Fruit fly (Drosophila melanogaster) Kc167 (cell line): Measurements from ENCODE around the gene CG15414.

Experiments
- Myc ChIP-seq: fragments of >200 bp; optimal IDR thresholded peaks from 2 replicates; lab custom pipeline; 2017; ENCODE audit warnings: missing external identifiers
- Sin3A ChIP-seq: fragments of >200 bp; optimal IDR thresholded peaks from 2 replicates; lab custom pipeline; 2018; ENCODE audit warnings: missing external identifiers
- h ChIP-seq: fragments of >200 bp; optimal IDR thresholded peaks from 3 replicates; lab custom pipeline; 2018; ENCODE audit warnings: missing external identifiers
- insv ChIP-seq: fragments of >200 bp; optimal IDR thresholded peaks from 3 replicates; lab custom pipeline; 2018; ENCODE audit warnings: missing external identifiers
- psq ChIP-seq: fragments of >200 bp; optimal IDR thresholded peaks from 2 replicates; lab custom pipeline; 2017; ENCODE audit warnings: missing external identifiers
- ttk ChIP-seq: sonication (Bioruptor generic); optimal IDR thresholded peaks from 2 replicates; lab custom pipeline; 2017; ENCODE audit warnings: missing external identifiers

The CG15414 gene

DNA sequence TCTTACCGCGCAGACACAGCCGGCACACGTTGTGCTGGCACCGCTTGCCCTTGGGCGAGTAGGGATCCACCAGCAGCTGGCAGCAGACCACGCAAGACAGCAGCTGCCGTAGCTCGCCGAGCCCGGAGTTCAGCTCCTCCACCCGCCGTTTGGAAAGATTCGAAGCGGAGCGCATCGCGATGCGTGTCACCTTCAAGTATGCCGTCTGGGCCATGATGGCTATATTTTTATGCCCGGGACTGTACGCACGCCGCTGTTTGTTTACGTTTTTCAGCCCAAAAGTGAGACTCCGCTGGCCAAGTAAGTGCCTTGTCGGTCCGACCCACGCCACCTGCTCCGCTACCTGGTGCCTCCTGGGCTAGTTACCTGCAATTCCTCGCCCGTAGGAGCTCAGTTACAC, 25.4 kb downstream of the CG15414 start:
- TF ChIP-seq psq (lab: Kevin White, UChicago) (no peak), Sin3A (lab: Kevin White, UChicago) (no peak), Myc (no peak), insv (lab: Kevin White, UChicago) (no peak), ttk (lab: Kevin White, UChicago) (no peak), h (lab: Kevin White, UChicago) (no peak)

dm6 chr2L:3461760-3462159, 29.1 kb downstream of the CG15414 start, which contains the start of gene CG3246:
Gene CG3246 (minus strand): TSS chr2L:3461952.
- no peak for TF ChIP-seq ttk (lab: Kevin White, UChicago)

DNA sequence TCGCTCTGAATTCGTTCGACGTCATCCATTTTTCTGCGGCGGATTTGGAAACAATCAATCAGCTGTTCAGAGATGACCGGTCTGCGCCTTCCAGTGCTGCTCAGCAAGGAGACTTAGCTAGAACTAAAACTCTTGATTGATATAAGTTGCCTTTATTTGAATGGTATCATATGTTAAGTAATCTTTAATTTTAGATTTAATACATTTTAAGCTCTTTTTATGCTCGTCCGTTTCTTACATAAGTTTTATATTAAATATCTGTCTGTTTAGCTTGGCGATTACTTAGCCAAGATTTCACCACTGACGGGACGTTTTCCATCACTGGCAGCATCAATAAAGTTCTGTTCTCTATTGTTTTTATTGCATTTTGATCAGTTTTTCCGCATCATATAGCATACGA, 33.9 kb downstream of the CG15414 start, which contains the start of the genes Cog3 and Sec5:
Gene Cog3, minus strand, starts transcription at position 58 of the 400 bp plus-strand sequence.
Gene Sec5, plus strand, starts transcription at position 296 of the 400 bp plus-strand sequence.
- TF ChIP-seq insv (lab: Kevin White, UChicago) (no peak), Sin3A (lab: Kevin White, UChicago) (no peak)

DNA sequence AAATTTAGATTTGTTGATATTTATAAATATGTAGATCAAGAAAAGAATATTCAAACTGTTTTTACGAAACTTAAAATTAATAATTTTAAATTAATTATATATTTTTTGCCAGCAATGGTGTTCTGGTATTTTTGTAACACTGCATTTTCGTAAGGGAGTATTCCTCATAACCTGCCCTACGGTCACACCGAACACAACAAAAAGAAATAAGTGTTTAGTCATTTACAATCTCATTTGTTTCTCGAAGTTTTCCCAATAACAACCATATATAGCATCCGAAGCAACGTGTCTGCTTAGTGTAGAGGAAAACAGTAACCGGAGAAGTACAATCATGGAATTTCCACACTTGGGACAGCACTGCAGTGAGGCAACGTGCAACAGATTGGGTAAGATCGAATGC, 38.6 kb downstream of the CG15414 start, which contains the start of gene CG12795:
Gene CG12795, plus strand, starts transcription at position 181 of the 400 bp plus-strand sequence.
- TF ChIP-seq h (lab: Kevin White, UChicago) (no peak), insv (lab: Kevin White, UChicago) (no peak), Sin3A (lab: Kevin White, UChicago) (no peak), Myc (no peak), psq (lab: Kevin White, UChicago) (no peak), ttk (lab: Kevin White, UChicago) (no peak)

dm6 chr2L:3449555-3450320, 41.1 kb downstream of the CG15414 start, which contains the start of gene Snx1:
Gene Snx1 (plus strand): TSS chr2L:3449683.
- TF ChIP-seq insv (lab: Kevin White, UChicago) (no peak), Sin3A (lab: Kevin White, UChicago) (no peak), Myc (no peak), h (lab: Kevin White, UChicago) (no peak), ttk (lab: Kevin White, UChicago) (no peak), psq (lab: Kevin White, UChicago) (no peak)

dm6 chr2L:3445655-3446054, 45.2 kb downstream of the CG15414 start, which contains the start of gene CG2772:
Gene CG2772 (plus strand): TSS chr2L:3445992.
- TF ChIP-seq h (lab: Kevin White, UChicago) (no peak), ttk (lab: Kevin White, UChicago) (no peak), Sin3A (lab: Kevin White, UChicago) (no peak), psq (lab: Kevin White, UChicago) (no peak), insv (lab: Kevin White, UChicago) (no peak), Myc (no peak)

DNA sequence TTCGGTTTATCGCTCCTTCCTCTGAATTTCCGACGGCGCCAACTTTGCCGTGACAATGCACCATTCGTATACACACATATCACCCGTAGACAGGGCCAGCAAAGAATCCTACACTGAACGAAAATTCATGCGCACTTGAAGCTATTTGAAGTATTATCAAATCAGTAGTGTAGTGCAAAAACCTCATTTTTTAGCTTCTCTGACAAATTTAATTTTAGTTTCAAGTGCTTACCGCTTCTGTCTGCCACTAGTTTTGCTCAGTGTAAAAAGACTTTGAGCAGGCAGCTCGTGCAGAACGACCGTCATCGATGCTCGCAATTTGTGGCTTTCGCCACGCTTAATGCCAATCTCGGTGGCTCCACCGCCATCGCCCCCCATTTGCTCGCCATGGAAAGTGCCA, 46.1 kb downstream of the CG15414 start:
- no peak for TF ChIP-seq ttk (lab: Kevin White, UChicago)

- TF ChIP-seq psq (lab: Kevin White, UChicago) (no peak), ttk (lab: Kevin White, UChicago) (no peak), insv (lab: Kevin White, UChicago) (no peak), Sin3A (lab: Kevin White, UChicago) (no peak), h (lab: Kevin White, UChicago) (no peak), Myc (no peak)
Measured at dm6 chr2L:3441673-3442072, 49.2 kb downstream of the CG15414 start.

dm6 chr2L:3441158-3441557, 49.7 kb downstream of the CG15414 start:
- TF ChIP-seq Sin3A (lab: Kevin White, UChicago) (no peak), Myc (no peak), psq (lab: Kevin White, UChicago) (no peak), ttk (lab: Kevin White, UChicago) (no peak), h (lab: Kevin White, UChicago) (no peak), insv (lab: Kevin White, UChicago) (no peak)

DNA sequence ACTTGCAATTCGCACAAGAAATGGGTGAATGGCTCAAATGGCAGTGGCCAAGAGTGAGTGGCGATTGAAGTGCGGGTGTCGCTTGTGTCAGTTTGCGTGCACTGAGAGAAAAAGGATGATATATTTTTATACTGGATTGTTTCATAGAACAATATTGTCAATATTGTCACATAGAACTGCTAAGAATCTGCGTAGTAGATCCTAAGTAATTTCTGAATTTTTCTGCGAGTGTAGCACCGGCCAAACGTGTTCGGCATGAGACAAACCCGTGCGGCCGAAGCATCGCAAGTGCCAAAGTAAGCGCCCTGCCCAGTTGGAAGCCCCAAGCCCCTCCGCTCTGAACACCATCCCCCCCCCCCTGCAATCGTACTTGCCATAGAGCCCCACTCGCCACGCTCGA, 50.5 kb downstream of the CG15414 start:
- TF ChIP-seq ttk (lab: Kevin White, UChicago) (no peak), h (lab: Kevin White, UChicago) (no peak)

dm6 chr2L:3439502-3439901, 51.4 kb downstream of the CG15414 start:
- TF ChIP-seq h (lab: Kevin White, UChicago) (no peak), Myc (no peak), ttk (lab: Kevin White, UChicago) (no peak)

DNA sequence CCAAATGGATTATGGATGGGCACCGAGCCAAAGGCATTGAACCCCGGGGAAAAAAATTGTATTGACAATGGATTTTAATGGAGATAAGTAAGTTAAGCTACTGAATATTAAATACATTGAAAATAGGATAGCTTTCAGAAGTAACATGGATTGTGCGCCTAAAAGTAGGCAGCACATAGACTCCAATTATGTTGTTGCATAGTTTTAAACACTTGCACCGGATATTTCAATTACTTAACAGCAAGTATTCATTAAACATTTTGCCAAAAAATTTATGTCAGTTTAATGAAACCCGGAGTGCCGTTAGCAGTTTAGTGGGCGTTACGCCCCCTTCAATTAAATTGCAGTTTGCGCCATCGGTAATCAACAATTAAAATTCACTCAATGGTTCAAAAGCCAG, 52.8 kb downstream of the CG15414 start:
- TF ChIP-seq h (lab: Kevin White, UChicago) (no peak), insv (lab: Kevin White, UChicago) (no peak), Myc (no peak), ttk (lab: Kevin White, UChicago) (no peak), psq (lab: Kevin White, UChicago) (no peak), Sin3A (lab: Kevin White, UChicago) (no peak)

DNA sequence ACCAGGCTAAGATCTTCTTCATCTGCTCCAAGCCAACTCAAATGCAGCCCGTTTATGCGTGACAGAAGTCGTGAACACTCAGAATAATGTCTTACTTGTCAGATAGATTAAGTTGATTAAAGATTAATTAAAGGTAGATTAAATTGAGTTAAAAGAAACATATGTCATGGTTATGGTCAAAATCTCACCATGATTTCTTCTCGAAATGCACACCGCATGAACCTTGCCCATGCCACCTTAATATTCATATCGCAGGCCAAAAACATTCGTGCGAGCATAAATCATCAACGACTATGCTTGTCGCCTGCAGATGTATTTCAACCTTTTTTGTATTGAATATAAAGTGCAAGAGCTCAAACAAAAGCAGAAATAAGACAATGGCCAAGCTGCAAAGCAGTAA, 53.8 kb downstream of the CG15414 start:
- TF ChIP-seq psq (lab: Kevin White, UChicago) (no peak), Sin3A (lab: Kevin White, UChicago) (no peak), Myc (no peak), insv (lab: Kevin White, UChicago) (no peak), ttk (lab: Kevin White, UChicago) (no peak), h (lab: Kevin White, UChicago) (no peak)
